Fruit fly (Drosophila melanogaster) whole organism, embryonic: ENCODE measurements around the gene Sec10.

ENCODE experiments used
- Aef1 ChIP-seq: fragments of 200-800 bp; sonication (Bioruptor generic); IDR thresholded peaks from 3 replicates; pipeline ENCODE4 v1.3.6; 2022; ENCODE audit warnings: missing biosample characterization, missing genetic modification characterization
- Blimp-1 ChIP-seq: fragments of 200-800 bp; sonication (Bioruptor generic); optimal IDR thresholded peaks from 3 replicates; lab custom pipeline; 2018; ENCODE audit warnings: missing biosample characterization, missing genetic modification characterization, mild to moderate bottlenecking, moderate library complexity, missing genetic modification reagents
- CG10267 ChIP-seq: fragments of 200-800 bp; sonication (Bioruptor generic); optimal IDR thresholded peaks from 2 replicates; lab custom pipeline; 2018; ENCODE audit warnings: missing biosample characterization, mild to moderate bottlenecking, missing genetic modification characterization, moderate library complexity
- CG10565 ChIP-seq: fragments of 200-800 bp; sonication (Bioruptor generic); optimal IDR thresholded peaks from 3 replicates; lab custom pipeline; 2016; ENCODE audit warnings: missing biosample characterization, mild to moderate bottlenecking, missing genetic modification characterization
- CG11695 ChIP-seq: fragments of 200-800 bp; sonication (Bioruptor generic); IDR thresholded peaks from 3 replicates; pipeline ENCODE4 v1.3.6; 2022; ENCODE audit warnings: missing biosample characterization, missing genetic modification characterization
- CG12391 ChIP-seq: fragments of 200-800 bp; sonication (Bioruptor generic); optimal IDR thresholded peaks from 3 replicates; lab custom pipeline; 2018; ENCODE audit warnings: missing biosample characterization, mild to moderate bottlenecking, missing genetic modification characterization, moderate library complexity
- CG16863 ChIP-seq: fragments of 200-800 bp; sonication (Bioruptor generic); optimal IDR thresholded peaks from 3 replicates; lab custom pipeline; 2016; ENCODE audit warnings: missing biosample characterization, missing genetic modification characterization
- CG18262 ChIP-seq: fragments of 200-800 bp; optimal IDR thresholded peaks from 3 replicates; lab custom pipeline; 2019; ENCODE audit warnings: missing biosample characterization, mild to moderate bottlenecking, missing genetic modification characterization, moderate library complexity
- CG18764 ChIP-seq: fragments of 200-800 bp; sonication (Bioruptor generic); optimal IDR thresholded peaks from 3 replicates; lab custom pipeline; 2016; ENCODE audit warnings: missing biosample characterization, missing genetic modification characterization
- CG2889 ChIP-seq: fragments of 200-800 bp; sonication (Bioruptor generic); IDR thresholded peaks from 3 replicates; pipeline ENCODE4 v1.3.6; 2022; ENCODE audit warnings: missing biosample characterization, missing genetic modification characterization
- CG30020 ChIP-seq: fragments of 200-800 bp; optimal IDR thresholded peaks from 2 replicates; lab custom pipeline; 2019; ENCODE audit warnings: missing biosample characterization, mild to moderate bottlenecking, missing genetic modification characterization, moderate library complexity
- CG3847 ChIP-seq: fragments of 200-800 bp; sonication (Bioruptor generic); IDR thresholded peaks from 2 replicates; pipeline ENCODE4 v1.3.6; 2022; ENCODE audit warnings: missing biosample characterization, missing genetic modification characterization
- CG3995 ChIP-seq: fragments of 200-800 bp; sonication (Bioruptor generic); optimal IDR thresholded peaks from 3 replicates; lab custom pipeline; 2016; ENCODE audit warnings: missing biosample characterization, missing genetic modification characterization
- CG42726 ChIP-seq: fragments of 200-800 bp; sonication (Bioruptor generic); IDR thresholded peaks from 2 replicates; pipeline ENCODE4 v1.3.6; 2022; ENCODE audit warnings: missing biosample characterization, missing genetic modification characterization; ENCODE audit not compliant: partially characterized antibody
- CG4282 ChIP-seq: fragments of 200-800 bp; sonication (Bioruptor generic); optimal IDR thresholded peaks from 2 replicates; lab custom pipeline; 2016; ENCODE audit warnings: missing biosample characterization, missing genetic modification characterization
- CG4328 ChIP-seq: fragments of 200-800 bp; sonication (Bioruptor generic); optimal IDR thresholded peaks from 3 replicates; lab custom pipeline; 2017; ENCODE audit warnings: missing biosample characterization, missing genetic modification reagents, missing genetic modification characterization
- CG4617 ChIP-seq: fragments of 200-800 bp; sonication (Bioruptor generic); optimal IDR thresholded peaks from 3 replicates; lab custom pipeline; 2016; ENCODE audit warnings: missing biosample characterization, missing genetic modification characterization, borderline replicate concordance
- CG6854 ChIP-seq: fragments of 200-800 bp; sonication (Bioruptor generic); optimal IDR thresholded peaks from 3 replicates; lab custom pipeline; 2017; ENCODE audit warnings: missing biosample characterization, mild to moderate bottlenecking, missing genetic modification characterization
- CG7839 ChIP-seq: fragments of 200-800 bp; sonication (Bioruptor generic); optimal IDR thresholded peaks from 3 replicates; lab custom pipeline; 2018; ENCODE audit warnings: missing biosample characterization, mild to moderate bottlenecking, missing genetic modification characterization, moderate library complexity
- CG8765 ChIP-seq: fragments of 200-800 bp; sonication (Bioruptor generic); IDR thresholded peaks from 2 replicates; pipeline ENCODE4 v1.3.6; 2022; ENCODE audit warnings: missing biosample characterization, missing genetic modification characterization
- CoRest ChIP-seq: fragments of 200-800 bp; sonication (Bioruptor generic); optimal IDR thresholded peaks from 3 replicates; lab custom pipeline; 2018; ENCODE audit warnings: missing biosample characterization, mild to moderate bottlenecking, missing genetic modification characterization, moderate library complexity
- Dek ChIP-seq: fragments of 200-800 bp; sonication (Bioruptor generic); optimal IDR thresholded peaks from 3 replicates; lab custom pipeline; 2019; ENCODE audit warnings: missing biosample characterization, mild to moderate bottlenecking, missing genetic modification characterization, moderate library complexity
- Dfd ChIP-seq, 2 experiments: fragments of >200 bp; optimal IDR thresholded peaks; 2 replicates each; lab custom pipeline; 2017; ENCODE audit warnings: missing biosample characterization in 2 of 2, missing genetic modification characterization in 2 of 2
- Doc2 ChIP-seq: fragments of 200-800 bp; sonication (Bioruptor generic); IDR thresholded peaks from 2 replicates; pipeline ENCODE4 v1.3.6; 2022; ENCODE audit warnings: missing biosample characterization, missing genetic modification characterization
- Dref ChIP-seq: fragments of 200-800 bp; sonication (Bioruptor generic); IDR thresholded peaks from 2 replicates; pipeline ENCODE4 v1.3.6; 2022; ENCODE audit warnings: missing biosample characterization, missing genetic modification characterization
- ERR ChIP-seq: fragments of 200-800 bp; sonication (Bioruptor generic); optimal IDR thresholded peaks from 2 replicates; lab custom pipeline; 2016; ENCODE audit warnings: missing biosample characterization, missing genetic modification characterization
- Hand ChIP-seq: fragments of 200-800 bp; sonication (Bioruptor generic); optimal IDR thresholded peaks from 2 replicates; lab custom pipeline; 2017; ENCODE audit warnings: mild to moderate bottlenecking, missing biosample characterization, missing genetic modification reagents, missing genetic modification characterization
- Kr ChIP-seq: fragments of 200-800 bp; sonication (Bioruptor generic); optimal IDR thresholded peaks from 2 replicates; lab custom pipeline; 2017; ENCODE audit warnings: missing biosample characterization, mild to moderate bottlenecking, missing genetic modification characterization
- Mad ChIP-seq: fragments of 200-800 bp; sonication (Bioruptor generic); optimal IDR thresholded peaks from 2 replicates; lab custom pipeline; 2016; ENCODE audit warnings: missing biosample characterization, missing genetic modification characterization
- Med ChIP-seq: fragments of 200-800 bp; sonication (Bioruptor generic); peaks from one replicate; lab custom pipeline; 2016; ENCODE audit warnings: missing biosample characterization, missing genetic modification characterization, mild to moderate bottlenecking, inconsistent platforms, moderate library complexity
- Neu2 ChIP-seq: fragments of 200-800 bp; sonication (Bioruptor generic); optimal IDR thresholded peaks from 3 replicates; lab custom pipeline; 2016; ENCODE audit warnings: missing biosample characterization, missing genetic modification characterization, borderline replicate concordance
- Oaz ChIP-seq: fragments of 200-800 bp; sonication (Bioruptor generic); IDR thresholded peaks from 2 replicates; pipeline ENCODE4 v1.3.6; 2022; ENCODE audit warnings: missing biosample characterization, missing genetic modification characterization
- Optix ChIP-seq: fragments of 200-800 bp; sonication (Bioruptor generic); IDR thresholded peaks from 3 replicates; pipeline ENCODE4 v1.3.6; 2022; ENCODE audit warnings: missing biosample characterization, missing genetic modification characterization
- Usf ChIP-seq: fragments of 200-800 bp; sonication (Bioruptor generic); optimal IDR thresholded peaks from 2 replicates; lab custom pipeline; 2017; ENCODE audit warnings: missing genotype, missing biosample characterization, missing genetic modification characterization
- ash1 ChIP-seq: fragments of 200-800 bp; sonication (Bioruptor generic); optimal IDR thresholded peaks from 2 replicates; lab custom pipeline; 2018; ENCODE audit warnings: missing biosample characterization, mild to moderate bottlenecking, missing genetic modification characterization
- az2 ChIP-seq: fragments of 200-800 bp; sonication (Bioruptor generic); optimal IDR thresholded peaks from 3 replicates; lab custom pipeline; 2016; ENCODE audit warnings: missing biosample characterization, missing genetic modification characterization
- dan ChIP-seq: fragments of 200-800 bp; sonication (Bioruptor generic); IDR thresholded peaks from 2 replicates; pipeline ENCODE4 v1.3.6; 2022; ENCODE audit warnings: missing biosample characterization, missing genetic modification characterization
- dmrt11E ChIP-seq: fragments of 200-800 bp; sonication (Bioruptor generic); optimal IDR thresholded peaks from 3 replicates; lab custom pipeline; 2018; ENCODE audit warnings: missing biosample characterization, mild to moderate bottlenecking, missing genetic modification characterization, moderate library complexity
- eve ChIP-seq, 2 experiments: fragments of >200 bp; optimal IDR thresholded peaks; 2 replicates each; lab custom pipeline; 2017; ENCODE audit warnings: missing biosample characterization in 2 of 2, missing genetic modification characterization in 2 of 2
- hth ChIP-seq: fragments of >200 bp; optimal IDR thresholded peaks from 2 replicates; lab custom pipeline; 2017; ENCODE audit warnings: inconsistent platforms
- kay ChIP-seq: fragments of 200-800 bp; sonication (Bioruptor generic); optimal IDR thresholded peaks from 2 replicates; lab custom pipeline; 2016; ENCODE audit warnings: missing biosample characterization, missing genetic modification characterization
- lbe ChIP-seq: fragments of 200-800 bp; sonication (Bioruptor generic); optimal IDR thresholded peaks from 2 replicates; lab custom pipeline; 2016; ENCODE audit warnings: missing biosample characterization, mild to moderate bottlenecking, missing genetic modification characterization
- prd ChIP-seq, 3 experiments: fragments of >200 bp in 2 of 3; fragments of 200-800 bp in 1 of 3; sonication (Bioruptor generic) in 1 of 3; optimal IDR thresholded peaks in 2 of 3; IDR thresholded peaks in 1 of 3; 2 replicates in 2 of 3; 3 replicates in 1 of 3; pipeline versions ENCODE4 v1.3.6 to Lab custom; 2017 to 2022; ENCODE audit warnings: missing biosample characterization in 1 of 3, missing genetic modification characterization in 1 of 3
- pros ChIP-seq: fragments of 200-800 bp; sonication (Bioruptor generic); optimal IDR thresholded peaks from 3 replicates; lab custom pipeline; 2019; ENCODE audit warnings: missing biosample characterization, mild to moderate bottlenecking, missing genetic modification characterization, moderate library complexity
- seq ChIP-seq: fragments of 200-800 bp; sonication (Bioruptor generic); IDR thresholded peaks from 2 replicates; pipeline ENCODE4 v1.3.6; 2022; ENCODE audit warnings: missing biosample characterization, missing genetic modification characterization
- tio ChIP-seq: fragments of 200-800 bp; sonication (Bioruptor generic); optimal IDR thresholded peaks from 2 replicates; lab custom pipeline; 2017; ENCODE audit warnings: missing biosample characterization, missing genetic modification characterization, inconsistent platforms
- tx ChIP-seq: fragments of 200-800 bp; sonication (Bioruptor generic); optimal IDR thresholded peaks from 2 replicates; lab custom pipeline; 2016; ENCODE audit warnings: missing biosample characterization, missing genetic modification characterization
- wek ChIP-seq: fragments of 200-800 bp; sonication (Bioruptor generic); optimal IDR thresholded peaks from 3 replicates; lab custom pipeline; 2018; ENCODE audit warnings: missing biosample characterization, mild to moderate bottlenecking, missing genetic modification characterization, moderate library complexity

Sec10 gene

dm6 chr3R:24099039-24100026 lies 35.3 kb upstream of the Sec10 start (continued):
- peak; percentile 60; the same call in 1 of the 2 replicates for TF ChIP-seq Oaz (GFP tag; lab: Robert Waterston, UW)
- peak in 1 of 2 experiments; percentile 56 for TF ChIP-seq eve (GFP tag; optimal IDR thresholded peaks at IDR 0.05; lab: Kevin White, UChicago)
- TF ChIP-seq CG30020 (tag; lab: Kevin White, UChicago): no peak
- peak; percentile 65 for TF ChIP-seq CG18764 (GFP tag; lab: Kevin White, UChicago)
- peak; percentile 85 for TF ChIP-seq CG7839 (tag; lab: Kevin White, UChicago)
- peak; percentile 82 for TF ChIP-seq CG11695 (GFP tag; lab: Robert Waterston, UW)
- TF ChIP-seq Neu2 (GFP tag; lab: Kevin White, UChicago): no peak
- peak; percentile 77 for TF ChIP-seq CoRest
- TF ChIP-seq CG3847 (GFP tag; lab: Robert Waterston, UW): peak; percentile 76
- peak; percentile 73 for TF ChIP-seq Mad (GFP tag; lab: Kevin White, UChicago)
- peak; percentile 58 for TF ChIP-seq Dek (tag; lab: Kevin White, UChicago)
- peak; percentile 62 for TF ChIP-seq CG4282
- peak; percentile 85 for TF ChIP-seq seq (GFP tag; lab: Robert Waterston, UW)
- no peak for TF ChIP-seq Dref
- peak; percentile 80 for TF ChIP-seq tio (GFP tag; lab: Kevin White, UChicago)
- no peak for TF ChIP-seq hth (lab: Kevin White, UChicago)
- TF ChIP-seq Doc2 (GFP tag; lab: Robert Waterston, UW): no peak
- peak; percentile 83 for TF ChIP-seq Blimp-1 (GFP tag; lab: Kevin White, UChicago)
- no peak for TF ChIP-seq pros (GFP tag; lab: Kevin White, UChicago)
- peak; percentile 76 for TF ChIP-seq tx (GFP tag; lab: Kevin White, UChicago)
- peak; percentile 58 for TF ChIP-seq lbe (GFP tag; lab: Kevin White, UChicago)
- no peak for TF ChIP-seq CG10565 (GFP tag; lab: Kevin White, UChicago)
- TF ChIP-seq kay (GFP tag; lab: Kevin White, UChicago): peak; percentile 78
- TF ChIP-seq Optix (GFP tag; lab: Robert Waterston, UW): peak; percentile 70; the same call in 2 of the 3 replicates
- TF ChIP-seq ash1: no peak
- peak; percentile 27 for TF ChIP-seq CG6854 (GFP tag; lab: Kevin White, UChicago)
- no peak for TF ChIP-seq wek (GFP tag; lab: Kevin White, UChicago)
- TF ChIP-seq CG4617 (GFP tag; lab: Kevin White, UChicago): peak; percentile 31
- no peak for TF ChIP-seq CG4328 (GFP tag; lab: Kevin White, UChicago)
- TF ChIP-seq CG12391 (tag; lab: Kevin White, UChicago): peak; percentile 75
- TF ChIP-seq dmrt11E: peak; percentile 55
- peak; percentile 59 for TF ChIP-seq CG10267
- no peak for TF ChIP-seq prd (optimal IDR thresholded peaks at IDR 0.05; lab: Kevin White, UChicago)
- TF ChIP-seq prd (GFP tag; IDR thresholded peaks at IDR 0.05; lab: Robert Waterston, UW): peak; percentile 89
- TF ChIP-seq Kr (GFP tag; lab: Kevin White, UChicago): no peak
- no peak for TF ChIP-seq CG3995 (GFP tag; lab: Kevin White, UChicago)
- no peak for TF ChIP-seq dan
- TF ChIP-seq Usf (GFP tag; lab: Kevin White, UChicago): peak; percentile 34
- TF ChIP-seq Dfd (GFP tag; optimal IDR thresholded peaks at IDR 0.05; lab: Kevin White, UChicago): no peak
- peak; percentile 98 for TF ChIP-seq Med (GFP tag; lab: Kevin White, UChicago)
- TF ChIP-seq Hand (GFP tag; lab: Kevin White, UChicago): peak; percentile 2
- TF ChIP-seq CG8765 (GFP tag; lab: Robert Waterston, UW): 0 out of 2 replicates have a peak, but pooled peaks have one; percentile 16
- TF ChIP-seq CG2889 (GFP tag; lab: Robert Waterston, UW): peak; percentile 83
- peak; percentile 85 for TF ChIP-seq CG16863
- peak; percentile 85 for TF ChIP-seq az2 (GFP tag; lab: Kevin White, UChicago)
- no peak for TF ChIP-seq CG42726
- TF ChIP-seq ERR (GFP tag; lab: Kevin White, UChicago): peak; percentile 72
- TF ChIP-seq Aef1 (GFP tag; lab: Robert Waterston, UW): peak; percentile 85
- TF ChIP-seq CG18262 (tag; lab: Kevin White, UChicago): peak; percentile 47
